Fruit fly (Drosophila melanogaster) whole organism, embryonic: ENCODE measurements around the gene CG43367.

Source experiments
- BtbVII ChIP-seq: fragments of 200-800 bp; sonication (Bioruptor generic); optimal IDR thresholded peaks from 3 replicates; lab custom pipeline; 2017; ENCODE audit warnings: missing biosample characterization, mild to moderate bottlenecking, missing genetic modification characterization
- CG15479 ChIP-seq: fragments of 200-800 bp; sonication (Bioruptor generic); optimal IDR thresholded peaks from 3 replicates; lab custom pipeline; 2019; ENCODE audit warnings: missing biosample characterization, mild to moderate bottlenecking, missing genetic modification characterization, moderate library complexity
- CG1602 ChIP-seq: fragments of 200-800 bp; sonication (Bioruptor generic); optimal IDR thresholded peaks from 3 replicates; lab custom pipeline; 2016; ENCODE audit warnings: missing biosample characterization, missing genetic modification characterization
- CG3847 ChIP-seq: fragments of 200-800 bp; sonication (Bioruptor generic); IDR thresholded peaks from 2 replicates; pipeline ENCODE4 v1.3.6; 2022; ENCODE audit warnings: missing biosample characterization, missing genetic modification characterization
- CG6683 ChIP-seq: fragments of 200-800 bp; sonication (Bioruptor generic); optimal IDR thresholded peaks from 2 replicates; lab custom pipeline; 2017; ENCODE audit warnings: missing biosample characterization, mild to moderate bottlenecking, missing genetic modification characterization, missing genetic modification reagents
- dati ChIP-seq: fragments of 200-800 bp; sonication (Bioruptor generic); IDR thresholded peaks from 2 replicates; pipeline ENCODE4 v1.3.6; 2022; ENCODE audit warnings: missing biosample characterization, missing genetic modification characterization
- ranshi ChIP-seq: fragments of 200-800 bp; sonication (Bioruptor generic); IDR thresholded peaks from 2 replicates; pipeline ENCODE4 v1.3.6; 2022; ENCODE audit warnings: missing biosample characterization, missing genetic modification characterization
- slbo ChIP-seq: fragments of 200-800 bp; sonication (Bioruptor generic); IDR thresholded peaks from 2 replicates; pipeline ENCODE4 v1.3.6; 2022; ENCODE audit warnings: missing biosample characterization, missing genetic modification characterization
- tap ChIP-seq: fragments of 200-800 bp; optimal IDR thresholded peaks from 3 replicates; lab custom pipeline; 2019; ENCODE audit warnings: missing biosample characterization, mild to moderate bottlenecking, missing genetic modification characterization, moderate library complexity

DNA sequence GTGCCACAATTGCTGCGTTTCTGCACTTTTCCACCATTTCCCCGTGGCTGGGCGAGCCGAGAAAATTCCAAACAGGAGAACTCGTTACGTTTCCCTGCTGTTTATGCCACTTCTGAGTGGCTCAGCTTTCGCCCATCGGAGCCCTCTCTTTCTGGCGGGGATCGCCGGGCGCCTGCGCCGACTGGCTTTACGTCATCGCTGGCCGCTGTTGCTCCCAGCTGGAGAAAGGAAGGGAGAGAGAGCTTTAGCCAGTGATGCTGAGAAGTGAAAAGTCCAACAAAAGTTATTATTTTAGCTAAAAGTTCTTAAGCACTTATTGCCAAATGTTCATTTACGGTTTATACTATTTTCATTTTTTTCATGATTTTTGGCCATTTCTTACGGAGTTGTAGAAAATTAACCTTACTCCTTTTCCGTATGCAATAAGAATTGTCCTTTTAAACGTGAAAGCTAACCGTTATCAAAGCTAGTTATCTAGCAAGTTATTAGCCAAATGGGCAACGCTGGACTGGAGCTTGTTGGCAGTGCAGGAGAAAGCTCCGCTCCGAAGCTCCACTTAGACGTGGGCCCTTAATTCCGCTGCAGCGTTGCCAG lies 5.8 kb upstream of the CG43367 start, which contains the start of the genes Teh2 and tipE:
- no peak for TF ChIP-seq CG1602 (GFP tag; lab: Kevin White, UChicago)
- no peak for TF ChIP-seq CG15479
- TF ChIP-seq CG6683, result no peak
- no peak for TF ChIP-seq BtbVII (GFP tag; lab: Kevin White, UChicago)
- no peak for TF ChIP-seq slbo (GFP tag; lab: Robert Waterston, UW)
- no peak for TF ChIP-seq CG3847 (GFP tag; lab: Robert Waterston, UW)
- TF ChIP-seq dati (GFP tag; lab: Robert Waterston, UW), result no peak
- TF ChIP-seq tap (tag; lab: Kevin White, UChicago), result no peak
- TF ChIP-seq ranshi (GFP tag; lab: Robert Waterston, UW), result no peak
